Worm (Caenorhabditis elegans): Measurements from ENCODE around the gene gop-3.

gop-3 gene

DNA sequence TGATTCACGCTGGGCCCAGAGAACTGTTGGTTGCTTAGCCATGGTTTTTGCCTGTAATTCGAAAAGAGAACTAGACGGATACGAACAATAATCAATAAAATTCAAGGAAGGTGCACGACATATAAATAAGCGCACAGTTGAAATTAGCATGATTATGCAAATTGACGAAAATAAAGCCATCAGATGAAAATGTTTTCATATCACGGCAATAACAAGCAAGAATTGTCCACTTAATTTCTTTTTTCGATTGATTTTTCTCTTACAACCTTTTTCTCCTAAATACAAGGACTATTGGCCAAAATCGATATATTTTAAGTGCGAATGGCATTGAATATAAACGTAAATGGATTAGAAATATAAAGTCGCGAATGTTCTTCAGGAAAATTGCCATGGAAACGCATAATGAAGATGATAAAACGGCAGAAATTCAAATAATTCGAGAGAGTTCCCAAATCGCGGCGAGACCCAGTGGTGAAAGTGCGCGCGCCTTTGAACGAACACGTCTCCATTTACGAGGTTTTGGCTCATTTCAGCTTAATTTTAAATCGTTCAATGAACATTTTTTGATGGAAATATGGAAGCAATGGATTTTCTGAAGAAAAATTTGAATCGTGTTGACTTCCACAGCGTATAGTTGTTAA is 14.3 kb downstream of the gop-3 start, which contains the start of the genes daf-41 and toc-1:
Gene daf-41 (minus strand): TSS at position 51 of the 641 bp plus-strand sequence.
Gene toc-1 (plus strand): TSS at position 537 of the 641 bp plus-strand sequence.
- TF ChIP-seq unc-55 (GFP tag; optimal IDR thresholded peaks at IDR 0.05) (peak; percentile 22), ama-1 (optimal IDR thresholded peaks at IDR 0.05) (no peak), nfya-1 (tag; optimal IDR thresholded peaks at IDR 0.05) (peak; percentile 23), hlh-13 (GFP tag; optimal IDR thresholded peaks at IDR 0.05) (no peak), ceh-48 (tag; optimal IDR thresholded peaks at IDR 0.05) (peak; percentile 4), ceh-14 (tag; optimal IDR thresholded peaks at IDR 0.05) (peak; percentile 49), ceh-34 (tag; optimal IDR thresholded peaks at IDR 0.05) (peak; percentile 18), unc-42 (tag; optimal IDR thresholded peaks at IDR 0.05) (peak; percentile 22), ceh-31 (tag; optimal IDR thresholded peaks at IDR 0.05) (peak; percentile 44)

DNA sequence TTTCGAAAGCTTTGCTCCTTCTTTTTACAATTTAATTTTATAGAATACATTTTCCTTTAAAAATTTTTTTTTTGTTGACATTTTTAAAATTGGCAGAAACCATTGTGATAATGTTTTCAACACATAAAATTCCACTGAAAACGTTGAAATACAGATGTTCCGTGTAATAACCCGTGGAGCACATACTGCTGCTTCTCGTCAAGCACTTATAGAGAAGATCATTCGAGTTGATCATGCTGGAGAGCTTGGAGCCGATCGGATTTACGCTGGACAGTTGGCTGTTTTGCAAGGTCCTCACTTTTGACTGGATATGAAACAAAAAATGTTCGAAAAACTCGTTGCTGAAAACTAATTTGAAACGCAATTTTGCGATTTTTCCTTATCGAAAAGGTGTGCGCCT is 17.2 kb downstream of the gop-3 start, which contains the start of gene clk-1:
Gene clk-1 (plus strand): TSS at position 155 of the 400 bp plus-strand sequence.
- TF ChIP-seq T23F11.4 (GFP tag; optimal IDR thresholded peaks at IDR 0.05) (no peak), pros-1 (tag; optimal IDR thresholded peaks at IDR 0.05) (no peak), fax-1 (tag; optimal IDR thresholded peaks at IDR 0.05) (no peak), ceh-34 (tag; optimal IDR thresholded peaks at IDR 0.05) (no peak), ceh-18 (tag; optimal IDR thresholded peaks at IDR 0.05) (no peak)

DNA sequence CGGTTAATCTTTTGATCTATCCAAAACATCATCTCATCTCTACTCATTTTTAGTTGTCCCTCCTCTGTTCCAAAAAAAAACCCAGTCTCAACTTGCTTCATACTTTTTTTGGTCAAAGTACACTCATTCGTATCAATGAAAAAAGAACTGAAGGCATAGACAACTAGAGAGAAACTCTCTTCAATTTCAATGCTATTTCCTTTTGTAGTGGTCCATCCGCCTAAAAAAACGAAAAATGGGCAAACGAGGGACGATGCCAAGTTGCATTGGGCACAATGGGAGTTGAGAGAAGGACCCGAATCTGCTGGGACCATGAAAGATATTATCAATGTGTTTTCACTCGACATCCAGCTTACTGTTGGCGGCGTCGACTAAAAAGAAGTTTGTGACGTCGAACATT is 19.7 kb downstream of the gop-3 start:
- TF ChIP-seq fkh-6 (tag; optimal IDR thresholded peaks at IDR 0.05) (no peak), ceh-19 (GFP tag; optimal IDR thresholded peaks at IDR 0.05) (no peak), hlh-8 (tag; optimal IDR thresholded peaks at IDR 0.05) (no peak), ztf-16 (tag; optimal IDR thresholded peaks at IDR 0.05) (no peak)

DNA sequence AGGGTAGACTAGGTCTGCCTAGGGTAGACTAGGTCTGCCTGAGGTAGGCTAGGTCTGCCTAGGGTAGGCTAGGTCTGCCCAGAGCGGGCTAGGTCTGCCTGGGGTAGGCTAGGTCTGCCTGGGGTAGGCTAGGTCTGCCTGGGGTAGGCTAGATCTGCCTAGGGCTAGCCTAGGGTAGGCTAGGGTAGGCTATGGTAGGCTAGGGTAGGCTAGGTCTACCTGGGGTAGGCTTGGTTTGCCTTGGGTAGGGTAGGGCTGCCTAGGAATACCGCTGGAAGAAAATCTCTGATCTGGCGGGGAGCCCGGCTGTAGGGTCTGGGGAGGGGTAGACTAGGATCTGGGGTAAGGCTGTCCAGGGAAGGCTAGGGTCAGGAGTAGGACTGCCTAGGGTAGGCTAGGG is 25.0 kb downstream of the gop-3 start:
- TF ChIP-seq pag-3 (tag; optimal IDR thresholded peaks at IDR 0.05; ENCODE audit: borderline replicate concordance) = no peak
- no peak for TF ChIP-seq F13H6.1 (tag; optimal IDR thresholded peaks at IDR 0.05)
- no peak for TF ChIP-seq eyg-1 (tag; optimal IDR thresholded peaks at IDR 0.05)
- TF ChIP-seq T23F11.4 (GFP tag; optimal IDR thresholded peaks at IDR 0.05) = no peak
- TF ChIP-seq ceh-2 (tag; optimal IDR thresholded peaks at IDR 0.05) = no peak
- TF ChIP-seq npax-4 (tag; optimal IDR thresholded peaks at IDR 0.05) = no peak
- no peak for TF ChIP-seq pqm-1 (tag; optimal IDR thresholded peaks at IDR 0.05)
- no peak for TF ChIP-seq fkh-6 (tag; optimal IDR thresholded peaks at IDR 0.05)
- no peak for TF ChIP-seq hlh-15 (tag; optimal IDR thresholded peaks at IDR 0.05)
- TF ChIP-seq elt-4 (tag; optimal IDR thresholded peaks at IDR 0.05) = no peak
- TF ChIP-seq hlh-30 (tag; optimal IDR thresholded peaks at IDR 0.05; ENCODE audit: insufficient read depth) = no peak

DNA sequence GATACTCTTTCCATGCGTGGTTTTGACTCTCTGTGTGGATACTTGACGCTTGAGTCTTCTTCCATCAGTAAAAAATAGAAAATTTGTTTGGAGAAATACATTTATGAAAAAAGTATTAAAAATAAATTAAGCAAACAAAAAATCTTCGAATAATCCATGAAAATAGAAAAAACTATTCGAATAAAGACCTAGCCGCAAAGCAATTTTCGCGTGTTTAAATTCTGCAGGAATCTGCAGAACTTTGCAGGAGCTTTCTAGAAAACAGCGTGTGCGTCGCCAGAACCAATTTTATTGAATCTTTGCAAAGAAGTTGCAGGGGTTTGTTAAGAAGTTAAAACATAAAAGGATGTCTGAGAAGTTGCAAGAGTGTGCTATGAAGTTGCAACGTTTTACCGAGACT is 25.7 kb downstream of the gop-3 start, which contains the start of gene ZC395.11:
Gene ZC395.11 (minus strand): TSS at position 101 of the 400 bp plus-strand sequence.
- TF ChIP-seq nfya-1 (tag; optimal IDR thresholded peaks at IDR 0.05) = no peak

DNA sequence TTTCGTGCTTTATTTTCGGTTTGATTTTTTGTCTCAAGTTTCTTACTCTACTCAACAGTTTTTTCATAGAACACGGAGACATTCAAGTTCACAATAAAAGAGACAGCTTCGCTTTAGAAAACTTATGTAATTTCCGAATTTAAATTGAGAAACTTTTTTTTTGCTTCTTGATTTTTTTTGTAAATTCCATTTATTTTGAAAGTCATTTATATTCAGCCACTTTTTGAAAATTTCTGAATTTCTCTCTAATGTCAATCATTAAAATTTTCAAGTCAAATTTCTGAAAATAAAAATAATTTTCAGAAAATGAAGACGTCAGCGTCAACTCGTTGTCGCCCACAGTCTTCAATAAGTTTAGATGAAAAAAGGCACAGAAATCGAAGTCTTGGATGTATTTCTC is 27.4 kb downstream of the gop-3 start, which contains the start of gene T15B12.1:
Gene T15B12.1 (plus strand): TSS at position 301 of the 400 bp plus-strand sequence.
- TF ChIP-seq ceh-24 (tag; optimal IDR thresholded peaks at IDR 0.05) (no peak), ceh-48 (tag; optimal IDR thresholded peaks at IDR 0.05) (no peak), unc-55 (GFP tag; optimal IDR thresholded peaks at IDR 0.05) (no peak)

DNA sequence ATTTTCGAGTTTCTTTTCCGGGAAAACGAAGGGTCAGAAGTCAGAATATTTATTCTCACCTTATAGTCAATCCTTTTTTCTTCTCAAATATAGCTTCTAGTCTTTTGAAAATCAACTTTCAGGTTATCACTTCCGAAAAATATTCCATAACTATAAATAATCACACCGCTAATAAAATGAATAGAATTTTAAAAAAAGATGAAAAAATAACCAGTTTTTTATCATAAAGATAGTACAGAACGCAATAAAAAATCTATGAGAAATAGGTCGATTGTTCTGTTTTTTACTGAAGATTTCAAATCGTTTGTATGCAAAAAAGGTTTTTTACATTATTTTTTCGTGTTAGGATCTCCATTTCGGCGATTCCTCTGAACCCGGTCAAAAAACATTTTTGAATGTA is 29.7 kb downstream of the gop-3 start:
- no peak for TF ChIP-seq unc-86 (tag; optimal IDR thresholded peaks at IDR 0.05)
- TF ChIP-seq sox-2 (GFP tag; IDR thresholded peaks at IDR 0.05) = no peak
- no peak for TF ChIP-seq ets-4 (tag; optimal IDR thresholded peaks at IDR 0.05)
- TF ChIP-seq elt-4 (tag; optimal IDR thresholded peaks at IDR 0.05) = no peak
- no peak for TF ChIP-seq ztf-16 (tag; optimal IDR thresholded peaks at IDR 0.05)
- no peak for TF ChIP-seq ceh-45 (GFP tag; IDR thresholded peaks at IDR 0.05)
- TF ChIP-seq fkh-10 (GFP tag; optimal IDR thresholded peaks at IDR 0.05) = no peak
- TF ChIP-seq ceh-31 (tag; optimal IDR thresholded peaks at IDR 0.05) = no peak
- no peak for TF ChIP-seq pros-1 (tag; optimal IDR thresholded peaks at IDR 0.05)
